Worm (Caenorhabditis elegans): ENCODE data around the gene C25E10.7.

Gene C25E10.7

ce11 chrV:9001175-9001574, 49.8 kb downstream of the C25E10.7 start, which contains the start of gene F59E11.2:
F59E11.2 (plus strand) TSS chrV:9001475.
- TF ChIP-seq nhr-25 (tag; optimal IDR thresholded peaks at IDR 0.05; ENCODE audit: borderline replicate concordance, insufficient read depth) (no peak), zip-11 (GFP tag; IDR thresholded peaks at IDR 0.05) (no peak), F26F4.8 (GFP tag; conservative IDR thresholded peaks at IDR 0.05) (no peak), Y105C5A.15 (GFP tag; IDR thresholded peaks at IDR 0.05) (no peak), lin-15B (tag; optimal IDR thresholded peaks at IDR 0.05) (no peak), hmg-1.1 (GFP tag; IDR thresholded peaks at IDR 0.05) (no peak), vab-7 (GFP tag; IDR thresholded peaks at IDR 0.05) (no peak), unc-130 (GFP tag; optimal IDR thresholded peaks at IDR 0.05) (no peak), cey-2 (tag; optimal IDR thresholded peaks at IDR 0.05; ENCODE audit: borderline replicate concordance, insufficient read depth) (no peak), dmd-9 (GFP tag; IDR thresholded peaks at IDR 0.05) (no peak), pha-4 (GFP tag; IDR thresholded peaks at IDR 0.05) (no peak), pha-4 (tag; optimal IDR thresholded peaks at IDR 0.05) (no peak), unc-62 (GFP tag; optimal IDR thresholded peaks at IDR 0.05 in 1 of 2) (no peak), unc-62 (tag; optimal IDR thresholded peaks at IDR 0.05) (no peak), nhr-111 (GFP tag; optimal IDR thresholded peaks at IDR 0.05) (no peak), daf-12 (tag; optimal IDR thresholded peaks at IDR 0.05) (no peak), php-3 (GFP tag; IDR thresholded peaks at IDR 0.05) (no peak), gei-8 (GFP tag; optimal IDR thresholded peaks at IDR 0.05) (no peak), aly-2 (tag; optimal IDR thresholded peaks at IDR 0.05) (no peak), Y5F2A.4 (GFP tag; optimal IDR thresholded peaks at IDR 0.05) (no peak), madf-9 (GFP tag; conservative IDR thresholded peaks at IDR 0.05) (no peak), nhr-76 (tag; optimal IDR thresholded peaks at IDR 0.05) (no peak)

Measured in whole organism, L4 larva.